Worm (Caenorhabditis elegans): ENCODE measurements around the gene rmd-6.
A peak's percentile ranks its signal among the peaks of the same experiment; 100 is the strongest.

Gene rmd-6

DNA sequence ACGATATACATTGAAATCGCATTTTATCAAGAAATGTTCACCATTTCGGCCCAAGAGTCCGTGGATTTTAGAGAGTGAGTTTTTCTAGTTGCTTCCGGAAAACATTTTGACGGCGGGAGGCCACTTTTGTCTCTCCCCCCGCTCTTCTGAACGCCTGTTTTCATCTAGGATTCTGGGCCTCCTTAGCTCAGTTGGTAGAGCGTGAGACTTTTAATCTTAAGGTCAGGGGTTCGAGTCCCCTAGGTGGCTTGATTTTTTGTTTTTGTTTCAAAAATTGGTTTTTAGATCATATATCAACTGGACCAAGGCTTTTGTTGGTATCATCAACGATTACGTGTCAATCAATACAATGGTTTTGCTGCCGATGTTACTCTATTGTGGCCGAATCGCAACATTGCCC is 29.9 kb upstream of the rmd-6 start (continued):
- TF ChIP-seq dmd-6 (GFP tag; IDR thresholded peaks at IDR 0.05) (no peak), lir-3 (tag; optimal IDR thresholded peaks at IDR 0.05) (peak; percentile 6), lin-15B (tag; optimal IDR thresholded peaks at IDR 0.05) (no peak), lin-1 (GFP tag; IDR thresholded peaks at IDR 0.05) (peak; percentile 61), sdz-12 (GFP tag; optimal IDR thresholded peaks at IDR 0.05) (peak; percentile 8), lin-29 (GFP tag; IDR thresholded peaks at IDR 0.05) (0 out of 2 replicates have a peak, but pooled peaks have one; percentile 28), spr-3 (GFP tag; optimal IDR thresholded peaks at IDR 0.05) (no peak), fos-1 (tag; optimal IDR thresholded peaks at IDR 0.05) (no peak), Y75B8A.6 (GFP tag; IDR thresholded peaks at IDR 0.05) (no peak), gei-8 (GFP tag; optimal IDR thresholded peaks at IDR 0.05) (peak; percentile 11), lsy-2 (tag; optimal IDR thresholded peaks at IDR 0.05) (no peak), Y5F2A.4 (GFP tag; optimal IDR thresholded peaks at IDR 0.05) (no peak), mdt-29 (GFP tag; IDR thresholded peaks at IDR 0.05) (peak; percentile 62; the same call in 1 of the 2 replicates), vab-7 (GFP tag; IDR thresholded peaks at IDR 0.05) (peak; percentile 81)

DNA sequence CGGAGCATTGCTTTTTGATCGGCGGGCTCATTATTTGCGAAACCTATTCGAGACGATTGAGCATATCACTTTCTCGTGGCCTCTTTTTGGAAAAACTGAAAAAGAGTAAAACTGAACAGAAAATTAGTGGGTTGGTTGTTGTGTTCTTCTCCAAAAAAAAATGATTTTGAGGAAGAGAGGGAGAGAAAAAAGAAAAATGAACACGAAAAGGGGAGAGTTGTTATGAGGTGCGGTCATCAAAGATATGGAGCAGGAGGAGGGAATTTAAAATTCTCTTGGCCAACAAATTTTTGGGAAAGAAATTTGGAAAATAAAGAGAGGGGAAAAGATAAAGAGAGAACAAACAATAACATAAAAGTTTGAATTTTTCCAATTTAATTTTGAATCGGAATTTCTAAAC is 23.3 kb upstream of the rmd-6 start, which contains the start of gene hot-9:
Gene hot-9 (minus strand): TSS at position 101 of the 400 bp plus-strand sequence.
- TF ChIP-seq tag-97 (GFP tag; IDR thresholded peaks at IDR 0.05) (no peak), jun-1 (tag; optimal IDR thresholded peaks at IDR 0.05) (no peak), Y48G9A.11 (GFP tag; IDR thresholded peaks at IDR 0.05) (no peak), Y105C5A.15 (GFP tag; IDR thresholded peaks at IDR 0.05) (no peak), zfp-3 (GFP tag; conservative IDR thresholded peaks at IDR 0.05) (no peak), ceh-28 (tag; optimal IDR thresholded peaks at IDR 0.05) (no peak), duxl-1 (tag; optimal IDR thresholded peaks at IDR 0.05; ENCODE audit: poor library complexity) (no peak), lir-3 (tag; optimal IDR thresholded peaks at IDR 0.05) (no peak), Y75B8A.6 (GFP tag; IDR thresholded peaks at IDR 0.05) (no peak), madf-5 (GFP tag; IDR thresholded peaks at IDR 0.05) (no peak), nhr-111 (GFP tag; optimal IDR thresholded peaks at IDR 0.05) (no peak), madf-9 (GFP tag; conservative IDR thresholded peaks at IDR 0.05) (no peak), dpl-1 (GFP tag; optimal IDR thresholded peaks at IDR 0.05) (no peak), spr-1 (tag; optimal IDR thresholded peaks at IDR 0.05) (no peak)

DNA sequence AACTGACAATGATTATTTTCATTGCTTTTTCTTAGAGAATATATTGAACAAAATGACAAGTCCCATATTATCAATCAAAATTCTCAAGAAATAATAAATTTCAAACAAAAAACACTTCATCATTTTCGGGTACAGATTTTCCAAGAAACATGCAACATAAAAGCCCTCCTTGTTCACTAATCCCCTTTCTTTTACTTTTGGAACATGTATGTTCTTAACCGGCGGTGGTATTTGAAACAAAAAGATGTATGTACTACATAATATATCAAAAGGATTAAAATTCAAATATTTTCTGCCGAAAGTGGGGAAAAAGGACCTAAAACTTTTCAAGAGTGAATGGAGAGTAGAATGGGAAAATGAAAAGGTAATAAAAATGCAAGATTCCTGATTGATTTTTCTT is 14.3 kb upstream of the rmd-6 start:
- TF ChIP-seq aha-1 (tag) (peak; percentile 35), D1046.2 (GFP tag; IDR thresholded peaks at IDR 0.05) (no peak)

DNA sequence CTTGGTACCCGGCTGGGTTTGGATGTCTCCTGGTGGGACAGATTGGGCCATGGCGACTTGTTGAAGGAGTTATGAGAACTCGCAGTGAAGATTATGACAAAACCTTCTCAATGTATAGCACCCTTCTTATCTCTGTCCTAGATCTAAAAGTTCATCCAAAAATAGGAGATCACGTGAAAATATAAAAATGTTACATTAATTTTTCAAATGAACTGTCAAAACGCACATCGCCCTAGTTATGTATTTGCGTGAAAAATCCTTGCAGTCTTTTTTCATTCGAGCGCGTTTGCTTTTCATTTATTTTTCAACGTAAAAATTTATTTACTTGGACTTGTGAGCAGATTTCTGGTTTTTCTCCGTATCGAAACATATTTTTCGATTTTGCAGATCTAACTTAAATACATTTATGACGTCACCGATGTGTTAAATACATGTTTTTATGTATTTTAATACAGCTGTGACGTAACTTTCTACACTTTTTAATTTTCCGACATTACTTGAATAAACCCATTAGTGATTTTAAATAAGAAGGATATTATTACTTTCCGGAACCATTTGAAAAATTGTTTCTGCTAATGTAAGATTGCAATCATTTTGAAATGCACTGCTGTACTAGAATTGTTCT is 12.6 kb upstream of the rmd-6 start, which contains the start of gene msp-55:
Gene msp-55 (minus strand): TSS at position 51 of the 625 bp plus-strand sequence.
- TF ChIP-seq dve-1 (tag; optimal IDR thresholded peaks at IDR 0.05; ENCODE audit: insufficient read depth) (no peak), nhr-28 (tag; optimal IDR thresholded peaks at IDR 0.05) (no peak), zip-2 (tag; optimal IDR thresholded peaks at IDR 0.05) (no peak), nhr-77 (tag; optimal IDR thresholded peaks at IDR 0.05) (no peak), dmd-8 (GFP tag; IDR thresholded peaks at IDR 0.05) (no peak), daf-8 (GFP tag; IDR thresholded peaks at IDR 0.05) (no peak), hif-1 (tag; optimal IDR thresholded peaks at IDR 0.05) (no peak), jun-1 (tag; optimal IDR thresholded peaks at IDR 0.05) (no peak)
